Fruit fly (Drosophila melanogaster): ENCODE data around the gene kug.
A peak's percentile ranks its signal among the peaks of the same experiment; 100 is the strongest.

The kug gene

DNA sequence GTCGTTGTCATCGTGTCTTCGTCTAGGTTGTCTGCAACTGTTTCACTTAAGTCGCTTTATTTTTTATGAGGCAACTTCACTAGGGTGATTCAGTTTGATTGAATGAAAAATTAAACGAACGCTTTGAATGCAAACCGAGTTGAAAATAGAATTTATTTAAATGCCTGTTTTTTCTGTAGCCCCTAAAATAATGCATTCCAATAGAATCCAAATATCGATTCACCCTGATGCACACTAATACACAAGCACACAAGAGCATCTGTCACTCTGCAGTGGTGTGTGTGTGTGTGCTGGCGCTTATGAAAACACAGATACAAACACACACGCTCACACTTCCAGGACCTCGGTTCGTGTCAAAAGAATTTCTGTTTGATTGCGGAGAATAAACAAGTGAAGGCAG, 43.3 kb upstream of the kug start (continued):
- TF ChIP-seq Eip74EF (GFP tag; optimal IDR thresholded peaks at IDR 0.05) = no peak
- TF ChIP-seq Sox100B (GFP tag; optimal IDR thresholded peaks at IDR 0.05) = no peak
- TF ChIP-seq Hr78 (GFP tag; optimal IDR thresholded peaks at IDR 0.05) = no peak
- TF ChIP-seq dpn (GFP tag; optimal IDR thresholded peaks at IDR 0.05) = peak in 1 of 2 experiments; percentile 2
- TF ChIP-seq Hand (GFP tag; optimal IDR thresholded peaks at IDR 0.05) = peak; percentile 75
- no peak for TF ChIP-seq CG14667 (GFP tag; IDR thresholded peaks at IDR 0.05)
- TF ChIP-seq corto (GFP tag; optimal IDR thresholded peaks at IDR 0.05) = no peak
- TF ChIP-seq CG18599 (GFP tag; optimal IDR thresholded peaks at IDR 0.05) = peak; percentile 73
- no peak for TF ChIP-seq Bteb2 (GFP tag; optimal IDR thresholded peaks at IDR 0.05)
- peak; percentile 63 for TF ChIP-seq B-H2 (GFP tag; optimal IDR thresholded peaks at IDR 0.05)
- no peak for TF ChIP-seq Dll (GFP tag; IDR thresholded peaks at IDR 0.05; ENCODE audit: partially characterized antibody)
- peak; percentile 84 for TF ChIP-seq Med (GFP tag)
- peak; percentile 50 for TF ChIP-seq CG11504 (tag; optimal IDR thresholded peaks at IDR 0.05)
- TF ChIP-seq eyg (GFP tag; optimal IDR thresholded peaks at IDR 0.05) = no peak
- no peak for TF ChIP-seq Usf (GFP tag; optimal IDR thresholded peaks at IDR 0.05)
- no peak for TF ChIP-seq Dref (GFP tag; IDR thresholded peaks at IDR 0.05)
- TF ChIP-seq CG13624 (GFP tag; optimal IDR thresholded peaks at IDR 0.05) = no peak
- no peak for TF ChIP-seq hkb (optimal IDR thresholded peaks at IDR 0.05)
- TF ChIP-seq hkb (GFP tag; IDR thresholded peaks at IDR 0.05) = peak; percentile 27; the same call in 1 of the 2 replicates
- TF ChIP-seq CG34376 (GFP tag; optimal IDR thresholded peaks at IDR 0.05) = peak; percentile 28
- TF ChIP-seq NK7.1 (GFP tag; optimal IDR thresholded peaks at IDR 0.05) = no peak
- TF ChIP-seq Hmr (GFP tag; optimal IDR thresholded peaks at IDR 0.05) = peak; percentile 68
- TF ChIP-seq bcd (GFP tag; optimal IDR thresholded peaks at IDR 0.05) = no peak
- TF ChIP-seq lilli (GFP tag; optimal IDR thresholded peaks at IDR 0.05) = peak; percentile 2
- TF ChIP-seq CG13424 (tag; optimal IDR thresholded peaks at IDR 0.05) = peak; percentile 46
- peak; percentile 17 for TF ChIP-seq sug (tag; optimal IDR thresholded peaks at IDR 0.05)
- TF ChIP-seq pho (GFP tag; optimal IDR thresholded peaks at IDR 0.05) = no peak
- TF ChIP-seq Ssrp (tag; optimal IDR thresholded peaks at IDR 0.05) = no peak
- TF ChIP-seq trem (tag; optimal IDR thresholded peaks at IDR 0.05) = no peak
- TF ChIP-seq CG14965 (GFP tag; optimal IDR thresholded peaks at IDR 0.05; ENCODE audit: borderline replicate concordance) = no peak
- TF ChIP-seq MBD-R2 (GFP tag; IDR thresholded peaks at IDR 0.05) = no peak
- TF ChIP-seq Oli (tag; optimal IDR thresholded peaks at IDR 0.05) = no peak
- TF ChIP-seq CG31365 (tag; optimal IDR thresholded peaks at IDR 0.05) = no peak
- no peak for TF ChIP-seq CG9797 (GFP tag; optimal IDR thresholded peaks at IDR 0.05)
- TF ChIP-seq Hey (tag; optimal IDR thresholded peaks at IDR 0.05) = no peak
- TF ChIP-seq Dek (tag; optimal IDR thresholded peaks at IDR 0.05) = peak; percentile 20
- no peak for TF ChIP-seq sd (tag; optimal IDR thresholded peaks at IDR 0.05)
- TF ChIP-seq PHDP (tag; optimal IDR thresholded peaks at IDR 0.05) = peak; percentile 39
- peak; percentile 45 for TF ChIP-seq CG12769 (tag; optimal IDR thresholded peaks at IDR 0.05)
- peak; percentile 16 for TF ChIP-seq CG7839 (tag; optimal IDR thresholded peaks at IDR 0.05)
- no peak for TF ChIP-seq CG10959 (GFP tag; IDR thresholded peaks at IDR 0.05)
- peak; percentile 3 for TF ChIP-seq CG17568 (GFP tag; optimal IDR thresholded peaks at IDR 0.05)
- TF ChIP-seq tx (GFP tag; optimal IDR thresholded peaks at IDR 0.05) = no peak
- TF ChIP-seq pzg (GFP tag; optimal IDR thresholded peaks at IDR 0.05) = no peak
- TF ChIP-seq so (GFP tag; IDR thresholded peaks at IDR 0.05) = 0 out of 3 replicates have a peak, but pooled peaks have one; percentile 9
- no peak for TF ChIP-seq BEAF-32 (GFP tag; optimal IDR thresholded peaks at IDR 0.05)
- TF ChIP-seq HLH3B (GFP tag; IDR thresholded peaks at IDR 0.05) = no peak
- TF ChIP-seq CG17359 (tag; optimal IDR thresholded peaks at IDR 0.05) = peak; percentile 33
- no peak for TF ChIP-seq CG15073 (GFP tag; optimal IDR thresholded peaks at IDR 0.05)
- peak; percentile 36 for TF ChIP-seq Meics (GFP tag; optimal IDR thresholded peaks at IDR 0.05)

Measured in whole organism, embryonic.